Worm (Caenorhabditis elegans): ENCODE measurements around the gene csc-1.

DNA sequence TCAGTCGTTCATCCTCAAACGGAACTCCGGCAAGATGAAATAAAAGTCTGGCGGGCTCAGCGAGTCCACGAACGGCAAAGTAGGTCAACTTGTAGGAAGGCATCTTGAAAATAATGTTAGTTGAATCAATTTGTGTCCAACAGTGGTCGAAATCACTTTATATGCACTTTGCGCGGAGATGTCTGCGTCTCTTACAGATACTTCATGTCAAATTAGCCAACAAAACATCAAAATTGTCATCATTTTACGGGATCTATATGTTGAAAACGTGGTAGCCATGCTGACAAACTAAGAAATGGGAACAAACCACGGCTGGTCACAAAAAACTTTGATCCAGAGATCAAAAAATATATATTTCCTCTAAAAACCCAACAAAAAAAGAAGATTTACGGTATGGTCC is 21.1 kb downstream of the csc-1 start, which contains the start of gene gst-12:
- no peak for TF ChIP-seq ref-1 (GFP tag; conservative IDR thresholded peaks at IDR 0.05)
- TF ChIP-seq ztf-29 (GFP tag; IDR thresholded peaks at IDR 0.05), result no peak
- no peak for TF ChIP-seq ztf-23 (GFP tag; IDR thresholded peaks at IDR 0.05)
- no peak for TF ChIP-seq med-1 (GFP tag; optimal IDR thresholded peaks at IDR 0.05; ENCODE audit: insufficient read depth)

All from whole organism, midembryonic.